Worm (Caenorhabditis elegans): ENCODE results near the gene F56D6.19.

DNA sequence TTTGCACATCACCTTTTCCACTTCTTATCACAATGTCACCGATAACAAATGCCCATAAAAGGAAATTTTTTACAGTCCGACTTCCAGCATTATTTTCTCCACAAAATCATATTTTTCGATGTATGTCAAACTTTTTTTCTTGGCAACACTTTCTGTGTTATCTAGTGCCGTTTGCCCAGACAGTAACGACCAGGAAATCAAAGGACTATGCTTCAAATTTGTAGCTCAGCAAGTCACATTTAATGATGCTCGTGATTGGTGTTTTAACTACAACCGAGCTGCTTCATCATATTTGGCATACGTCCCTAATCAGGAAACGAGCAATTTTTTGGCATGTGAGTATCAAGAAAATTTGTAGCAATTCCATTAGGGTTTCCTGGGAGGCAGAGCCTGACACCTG lies 48.9 kb downstream of the F56D6.19 start:
- TF ChIP-seq klf-2 (GFP tag; conservative IDR thresholded peaks at IDR 0.05) (no peak), ztf-23 (GFP tag; IDR thresholded peaks at IDR 0.05) (no peak), ref-1 (GFP tag; conservative IDR thresholded peaks at IDR 0.05) (no peak), tab-1 (GFP tag; IDR thresholded peaks at IDR 0.05) (no peak), cog-1 (tag; optimal IDR thresholded peaks at IDR 0.05) (no peak)

All from whole organism, midembryonic.